Fruit fly (Drosophila melanogaster) whole organism: ENCODE results near the gene Cpr65Ec.

ENCODE experiments used
- CG8478 ChIP-seq: fragments of >200 bp; optimal IDR thresholded peaks from 2 replicates; lab custom pipeline; 2018; ENCODE audit warnings: inconsistent platforms
- Dll ChIP-seq: fragments of >200 bp; optimal IDR thresholded peaks from 2 replicates; lab custom pipeline; 2017
- EcR ChIP-seq, 2 experiments: fragments of >200 bp; optimal IDR thresholded peaks; 2 replicates each; lab custom pipeline; 2017; ENCODE audit warnings: missing biosample characterization in 2 of 2, missing genetic modification characterization in 2 of 2, missing genetic modification reagents in 2 of 2
- psq ChIP-seq: fragments of >200 bp; optimal IDR thresholded peaks from 2 replicates; lab custom pipeline; 2017
- usp ChIP-seq: fragments of >200 bp; optimal IDR thresholded peaks from 2 replicates; lab custom pipeline; 2017; ENCODE audit warnings: missing biosample characterization, missing genetic modification characterization, mixed read lengths

dm6 chr3L:7133699-7134655, 41.0 kb downstream of the Cpr65Ec start, which contains the start of gene melt:
- TF ChIP-seq psq (lab: Kevin White, UChicago) (no peak), usp (GFP tag; lab: Kevin White, UChicago) (no peak), Dll (peak; percentile 87), EcR (GFP tag; optimal IDR thresholded peaks at IDR 0.05; lab: Kevin White, UChicago) (no peak), CG8478 (no peak)
